Worm (Caenorhabditis elegans): ENCODE data around the gene dhs-15.

- TF ChIP-seq him-1 (tag; optimal IDR thresholded peaks at IDR 0.05) (no peak), dao-5 (tag; optimal IDR thresholded peaks at IDR 0.05) (no peak)
Observed at ce11 chrV:2739607-2740006, 30.0 kb downstream of the dhs-15 start.

Measured in whole organism, L4/young adult.